Worm (Caenorhabditis elegans) whole organism, L4/young adult: ENCODE measurements around the gene wdr-54.

Source experiments
- W03F9.2 ChIP-seq: fragments of 150-350 bp; optimal IDR thresholded peaks from 2 replicates; lab custom pipeline; 2014; ENCODE audit warnings: missing biosample characterization, missing genetic modification characterization
- dao-5 ChIP-seq: sonication (generic microtip); optimal IDR thresholded peaks from 2 replicates; lab custom pipeline; 2016; ENCODE audit warnings: missing genotype, missing genetic modification characterization, moderate library complexity, missing compliant biosample characterization
- him-1 ChIP-seq: sonication (generic microtip); optimal IDR thresholded peaks from 2 replicates; lab custom pipeline; 2016; ENCODE audit warnings: missing genotype, missing genetic modification reagents, missing genetic modification characterization, missing compliant biosample characterization

The wdr-54 gene

ce11 chrX:863478-863877 is 34.8 kb downstream of the wdr-54 start, which contains the start of gene cdo-1:
TSS of gene cdo-1 (minus strand) at chrX:863578.
- TF ChIP-seq him-1 (tag; lab: Kevin White, UChicago) (no peak), W03F9.2 (tag; lab: Kevin White, UChicago) (no peak), dao-5 (tag; lab: Kevin White, UChicago) (no peak)

- TF ChIP-seq him-1 (tag; lab: Kevin White, UChicago) = no peak
- TF ChIP-seq W03F9.2 (tag; lab: Kevin White, UChicago) = no peak
- TF ChIP-seq dao-5 (tag; lab: Kevin White, UChicago) = no peak
Measured at ce11 chrX:864293-864731, 35.6 kb downstream of the wdr-54 start.

ce11 chrX:865214-865613 is 36.5 kb downstream of the wdr-54 start:
- no peak for TF ChIP-seq him-1 (tag; lab: Kevin White, UChicago)
- no peak for TF ChIP-seq dao-5 (tag; lab: Kevin White, UChicago)
- TF ChIP-seq W03F9.2 (tag; lab: Kevin White, UChicago) = no peak

- TF ChIP-seq him-1 (tag; lab: Kevin White, UChicago) (no peak), W03F9.2 (tag; lab: Kevin White, UChicago) (no peak), dao-5 (tag; lab: Kevin White, UChicago) (no peak)
Measured at ce11 chrX:871020-871419, 42.3 kb downstream of the wdr-54 start, which contains the start of gene lgl-1. TSS of gene lgl-1 (minus strand) at chrX:871089.

ce11 chrX:871957-872715 is 43.4 kb downstream of the wdr-54 start, which contains the start of gene F56F10.1:
TSS of gene F56F10.1 (plus strand) at chrX:872603.
- TF ChIP-seq W03F9.2 (tag; lab: Kevin White, UChicago) (no peak), dao-5 (tag; lab: Kevin White, UChicago) (no peak)

ce11 chrX:873634-874033 is 44.9 kb downstream of the wdr-54 start:
- TF ChIP-seq dao-5 (tag; lab: Kevin White, UChicago) (no peak), him-1 (tag; lab: Kevin White, UChicago) (no peak), W03F9.2 (tag; lab: Kevin White, UChicago) (no peak)

ce11 chrX:876935-877334 is 48.2 kb downstream of the wdr-54 start, which contains the start of gene ZC13.1:
TSS of gene ZC13.1 (plus strand) at chrX:877239.
- TF ChIP-seq dao-5 (tag; lab: Kevin White, UChicago) = no peak

ce11 chrX:880367-880766 is 51.7 kb downstream of the wdr-54 start, which contains the start of gene ZC13.2:
TSS of gene ZC13.2 (plus strand) at chrX:880667.
- TF ChIP-seq W03F9.2 (tag; lab: Kevin White, UChicago) (no peak), dao-5 (tag; lab: Kevin White, UChicago) (no peak), him-1 (tag; lab: Kevin White, UChicago) (no peak)
